Worm (Caenorhabditis elegans) whole organism, young adult: ENCODE results near the gene F18A12.2.

Experiments
- B0019.2 ChIP-seq: fragments of 200-800 bp; sonication (Bioruptor generic); conservative IDR thresholded peaks from 2 replicates; pipeline ENCODE4 v1.3.6; 2022; ENCODE audit warnings: missing genetic modification reagents, missing genetic modification characterization, missing compliant biosample characterization
- C06A6.2 ChIP-seq: fragments of 200-800 bp; sonication (Bioruptor generic); conservative IDR thresholded peaks from 2 replicates; pipeline ENCODE4 v1.3.6; 2022; ENCODE audit warnings: missing genetic modification characterization, missing compliant biosample characterization
- C17E4.6 ChIP-seq: fragments of 200-800 bp; sonication (Bioruptor generic); IDR thresholded peaks from 2 replicates; pipeline ENCODE4 v1.3.6; 2022; ENCODE audit warnings: missing genetic modification reagents, missing genetic modification characterization, missing compliant biosample characterization
- D2030.7 ChIP-seq: fragments of 200-800 bp; sonication (Bioruptor generic); IDR thresholded peaks from 2 replicates; pipeline ENCODE4 v1.3.6; 2022; ENCODE audit warnings: missing genetic modification reagents, missing genetic modification characterization, missing compliant biosample characterization
- F33H1.4 ChIP-seq: fragments of 200-800 bp; sonication (Bioruptor generic); IDR thresholded peaks from 2 replicates; pipeline ENCODE4 v1.3.6; 2022; ENCODE audit warnings: missing genetic modification reagents, missing genetic modification characterization, missing compliant biosample characterization
- F37B4.10 ChIP-seq: fragments of 200-800 bp; sonication (Bioruptor generic); IDR thresholded peaks from 2 replicates; pipeline ENCODE4 v1.3.6; 2022; ENCODE audit warnings: missing genetic modification characterization, missing compliant biosample characterization
- F55B11.4 ChIP-seq: sonication (generic microtip); optimal IDR thresholded peaks from 2 replicates; lab custom pipeline; 2016; ENCODE audit warnings: missing compliant biosample characterization, missing genetic modification characterization, borderline replicate concordance; ENCODE audit not compliant: insufficient read depth
- K11D2.4 ChIP-seq: fragments of 200-800 bp; sonication (Bioruptor generic); IDR thresholded peaks from 2 replicates; pipeline ENCODE4 v1.3.6; 2022; ENCODE audit warnings: missing genetic modification reagents, missing genetic modification characterization, missing compliant biosample characterization
- Y53G8AR.9 ChIP-seq: fragments of 200-800 bp; sonication (Bioruptor generic); conservative IDR thresholded peaks from 2 replicates; pipeline ENCODE4 v1.3.6; 2022; ENCODE audit warnings: missing genetic modification reagents, missing genetic modification characterization, missing compliant biosample characterization
- ZK185.1 ChIP-seq: sonication (generic microtip); optimal IDR thresholded peaks from 2 replicates; lab custom pipeline; 2016; ENCODE audit warnings: mild to moderate bottlenecking, missing genetic modification characterization, missing compliant biosample characterization; ENCODE audit not compliant: poor library complexity, severe bottlenecking
- ama-1 ChIP-seq, 3 experiments: fragments of 150-350 bp in 1 of 3; sonication (generic microtip) in 2 of 3; optimal IDR thresholded peaks; 2 replicates each; lab custom pipeline; 2014 to 2018; ENCODE audit warnings: missing biosample characterization in 2 of 3, missing genetic modification characterization in 2 of 3, missing genetic modification reagents in 2 of 3
- aptf-2 ChIP-seq: fragments of 200-800 bp; sonication (Bioruptor generic); conservative IDR thresholded peaks from 2 replicates; pipeline ENCODE4 v1.3.6; 2022; ENCODE audit warnings: missing genetic modification reagents, missing genetic modification characterization, missing compliant biosample characterization
- aptf-3 ChIP-seq: fragments of 200-800 bp; sonication (Bioruptor generic); IDR thresholded peaks from 2 replicates; pipeline ENCODE4 v1.3.6; 2022; ENCODE audit warnings: missing genetic modification characterization, missing compliant biosample characterization
- athp-1 ChIP-seq: sonication (generic microtip); optimal IDR thresholded peaks from 2 replicates; lab custom pipeline; 2017; ENCODE audit warnings: mild to moderate bottlenecking, missing genetic modification characterization, missing compliant biosample characterization
- ccch-3 ChIP-seq: fragments of 200-800 bp; sonication (Bioruptor generic); optimal IDR thresholded peaks from 2 replicates; lab custom pipeline; 2018; ENCODE audit warnings: mild to moderate bottlenecking, missing genetic modification characterization, missing compliant biosample characterization
- cebp-2 ChIP-seq: fragments of 200-800 bp; sonication (Bioruptor generic); IDR thresholded peaks from 2 replicates; pipeline ENCODE4 v1.3.6; 2022; ENCODE audit warnings: missing genetic modification characterization, missing compliant biosample characterization
- die-1 ChIP-seq: sonication (generic microtip); optimal IDR thresholded peaks from 2 replicates; lab custom pipeline; 2016; ENCODE audit warnings: missing genotype, mild to moderate bottlenecking, missing genetic modification characterization, missing compliant biosample characterization
- dox-1 ChIP-seq: fragments of 200-800 bp; sonication (Bioruptor generic); IDR thresholded peaks from 2 replicates; pipeline ENCODE4 v1.3.6; 2022; ENCODE audit warnings: missing genetic modification reagents, missing genetic modification characterization, missing compliant biosample characterization
- dpl-1 ChIP-seq: fragments of 150-350 bp; optimal IDR thresholded peaks from 2 replicates; lab custom pipeline; 2014; ENCODE audit warnings: missing biosample characterization, missing genetic modification reagents, missing genetic modification characterization
- efl-1 ChIP-seq: fragments of 150-350 bp; optimal IDR thresholded peaks from 2 replicates; lab custom pipeline; 2014; ENCODE audit warnings: missing biosample characterization, missing genetic modification reagents, missing genetic modification characterization
- fkh-3 ChIP-seq: sonication (generic microtip); optimal IDR thresholded peaks from 2 replicates; lab custom pipeline; 2016; ENCODE audit warnings: mild to moderate bottlenecking, missing genetic modification characterization, missing compliant biosample characterization
- hlh-26 ChIP-seq: fragments of 200-800 bp; sonication (Bioruptor generic); conservative IDR thresholded peaks from 2 replicates; pipeline ENCODE4 v1.3.6; 2022; ENCODE audit warnings: missing genetic modification reagents, missing genetic modification characterization, missing compliant biosample characterization
- hsf-1 ChIP-seq: fragments of 200-800 bp; sonication (Bioruptor generic); IDR thresholded peaks from 2 replicates; pipeline ENCODE4 v1.3.6; 2022; ENCODE audit warnings: missing genetic modification reagents, missing genetic modification characterization, missing compliant biosample characterization
- let-607 ChIP-seq, 2 experiments: fragments of 200-800 bp in 1 of 2; sonication (Bioruptor generic) in 1 of 2; sonication (generic microtip) in 1 of 2; optimal IDR thresholded peaks; 2 replicates each; lab custom pipeline; 2016 to 2018; ENCODE audit warnings: mild to moderate bottlenecking in 2 of 2, missing compliant biosample characterization in 2 of 2, missing genetic modification characterization in 2 of 2, moderate library complexity in 2 of 2, missing genotype in 1 of 2
- lin-26 ChIP-seq: fragments of 200-800 bp; sonication (Bioruptor generic); IDR thresholded peaks from 2 replicates; pipeline ENCODE4 v1.3.6; 2022; ENCODE audit warnings: missing genetic modification reagents, missing genetic modification characterization, missing compliant biosample characterization
- madf-6 ChIP-seq: fragments of 200-800 bp; sonication (Bioruptor generic); IDR thresholded peaks from 2 replicates; pipeline ENCODE4 v1.3.6; 2022; ENCODE audit warnings: missing genetic modification reagents, missing genetic modification characterization, missing compliant biosample characterization
- madf-8 ChIP-seq: fragments of 200-800 bp; sonication (Bioruptor generic); conservative IDR thresholded peaks from 2 replicates; pipeline ENCODE4 v1.3.6; 2022; ENCODE audit warnings: missing genetic modification reagents, missing genetic modification characterization, missing compliant biosample characterization
- mcd-1 ChIP-seq: fragments of 200-800 bp; sonication (Bioruptor generic); IDR thresholded peaks from 2 replicates; pipeline ENCODE4 v1.3.6; 2022; ENCODE audit warnings: missing genetic modification reagents, missing genetic modification characterization, missing compliant biosample characterization
- pbrm-1 ChIP-seq: fragments of 200-800 bp; sonication (Bioruptor generic); IDR thresholded peaks from 2 replicates; pipeline ENCODE4 v1.3.6; 2022; ENCODE audit warnings: missing genetic modification reagents, missing genetic modification characterization, missing compliant biosample characterization
- rcor-1 ChIP-seq: fragments of 200-800 bp; sonication (Bioruptor generic); IDR thresholded peaks from 2 replicates; pipeline ENCODE4 v1.3.6; 2022; ENCODE audit warnings: missing genetic modification reagents, missing genetic modification characterization, missing compliant biosample characterization
- sdz-38 ChIP-seq: sonication (generic microtip); optimal IDR thresholded peaks from 2 replicates; lab custom pipeline; 2016; ENCODE audit warnings: missing genotype, missing genetic modification characterization, missing compliant biosample characterization
- snpc-3.4 ChIP-seq: sonication (generic microtip); optimal IDR thresholded peaks from 2 replicates; lab custom pipeline; 2017; ENCODE audit warnings: missing genetic modification characterization, mild to moderate bottlenecking, missing compliant biosample characterization, antibody characterized with exemption, moderate library complexity, missing genotype, missing genetic modification reagents
- somi-1 ChIP-seq: fragments of 200-800 bp; sonication (Bioruptor generic); optimal IDR thresholded peaks from 2 replicates; lab custom pipeline; 2018; ENCODE audit warnings: mild to moderate bottlenecking, missing genetic modification characterization, missing compliant biosample characterization
- unc-62 ChIP-seq: fragments of 150-350 bp; optimal IDR thresholded peaks from 2 replicates; lab custom pipeline; 2014; ENCODE audit warnings: missing biosample characterization, missing genetic modification reagents, missing genetic modification characterization
- ztf-25 ChIP-seq: fragments of 200-800 bp; sonication (Bioruptor generic); IDR thresholded peaks from 2 replicates; pipeline ENCODE4 v1.3.6; 2022; ENCODE audit warnings: missing genetic modification reagents, missing genetic modification characterization, missing compliant biosample characterization
- ztf-3 ChIP-seq: fragments of 200-800 bp; sonication (Bioruptor generic); optimal IDR thresholded peaks from 2 replicates; lab custom pipeline; 2018; ENCODE audit warnings: mild to moderate bottlenecking, missing genetic modification characterization, missing compliant biosample characterization

The F18A12.2 gene

ce11 chrII:3414383-3414910, at the start of gene F18A12.2, which contains the start of gene F18A12.7:
TSS of gene F18A12.2 (plus strand) at chrII:3414860.
TSS of gene F18A12.7 (minus strand) at chrII:3414483.
- TF ChIP-seq ztf-25 (no peak), aptf-2 (GFP tag; lab: Robert Waterston, UW) (peak; percentile 67; the same call in 1 of the 2 replicates), let-607 (tag; optimal IDR thresholded peaks at IDR 0.05; lab: Kevin White, UChicago) (no peak)
- TF ChIP-seq, all 124 proteins: peak for 1

ce11 chrII:3365569-3365968, 49.1 kb upstream of the F18A12.2 start:
- TF ChIP-seq pbrm-1 (GFP tag; lab: Robert Waterston, UW) (0 out of 2 replicates have a peak, but pooled peaks have one; percentile 44), cebp-2 (GFP tag; lab: Robert Waterston, UW) (0 out of 2 replicates have a peak, but pooled peaks have one; percentile 42), hsf-1 (GFP tag; lab: Robert Waterston, UW) (peak; percentile 96), dox-1 (peak; percentile 69), F33H1.4 (GFP tag; lab: Robert Waterston, UW) (peak; percentile 45), madf-6 (GFP tag; lab: Robert Waterston, UW) (0 out of 2 replicates have a peak, but pooled peaks have one; percentile 20)
- TF ChIP-seq, all 124 proteins: peak for 6; not testable (repeated sequence) for 118

ce11 chrII:3367100-3367499, 47.6 kb upstream of the F18A12.2 start, which contains the start of gene Y49F6C.6:
TSS of gene Y49F6C.6 (minus strand) at chrII:3367200.
- TF ChIP-seq K11D2.4 (GFP tag; lab: Robert Waterston, UW) (no peak), ccch-3 (GFP tag; lab: Kevin White, UChicago) (no peak), snpc-3.4 (no peak), hlh-26 (no peak), ztf-25 (no peak), aptf-3 (no peak), ama-1 (optimal IDR thresholded peaks at IDR 0.05; lab: Kevin White, UChicago) (no peak), ama-1 (GFP tag; optimal IDR thresholded peaks at IDR 0.05; lab: Kevin White, UChicago) (no peak), F37B4.10 (GFP tag; lab: Robert Waterston, UW) (no peak), somi-1 (no peak), C06A6.2 (no peak), mcd-1 (no peak), ztf-3 (no peak), D2030.7 (GFP tag; lab: Robert Waterston, UW) (no peak), Y53G8AR.9 (GFP tag; lab: Robert Waterston, UW) (no peak)

- TF ChIP-seq F55B11.4 (tag; lab: Kevin White, UChicago), result no peak
- TF ChIP-seq fkh-3 (tag; lab: Kevin White, UChicago), result no peak
- no peak for TF ChIP-seq efl-1
- no peak for TF ChIP-seq unc-62 (GFP tag; lab: Kevin White, UChicago)
- no peak for TF ChIP-seq ccch-3 (GFP tag; lab: Kevin White, UChicago)
- TF ChIP-seq die-1, result no peak
- TF ChIP-seq athp-1 (tag; lab: Kevin White, UChicago), result no peak
- no peak for TF ChIP-seq lin-26 (GFP tag; lab: Robert Waterston, UW)
- no peak for TF ChIP-seq rcor-1 (GFP tag; lab: Robert Waterston, UW)
- no peak for TF ChIP-seq dpl-1
- TF ChIP-seq hlh-26, result no peak
- no peak for TF ChIP-seq ZK185.1
- no peak for TF ChIP-seq aptf-3
- no peak for TF ChIP-seq madf-8 (GFP tag; lab: Robert Waterston, UW)
- no peak for TF ChIP-seq C17E4.6 (GFP tag; lab: Robert Waterston, UW)
- no peak for TF ChIP-seq B0019.2 (GFP tag; lab: Robert Waterston, UW)
- no peak for TF ChIP-seq hsf-1 (GFP tag; lab: Robert Waterston, UW)
- TF ChIP-seq sdz-38 (tag; lab: Kevin White, UChicago), result no peak
- TF ChIP-seq, all 124 proteins: peak for 0
Measured at ce11 chrII:3368097-3368496, 46.6 kb upstream of the F18A12.2 start, which contains the start of gene Y49F6C.7. TSS of gene Y49F6C.7 (minus strand) at chrII:3368197.
